Fruit fly (Drosophila melanogaster) whole organism, adult: ENCODE results near the gene Ipp.

Experiments used
- CG11617 ChIP-seq: fragments of 200-800 bp; sonication (Bioruptor generic); optimal IDR thresholded peaks from 2 replicates; lab custom pipeline; 2017; ENCODE audit warnings: mild to moderate bottlenecking, missing biosample characterization, missing genetic modification reagents, missing genetic modification characterization
- CG12768 ChIP-seq: fragments of 200-800 bp; sonication (Bioruptor generic); optimal IDR thresholded peaks from 2 replicates; lab custom pipeline; 2017; ENCODE audit warnings: missing biosample characterization, missing genetic modification characterization, mild to moderate bottlenecking, moderate library complexity, missing genetic modification reagents
- CG14711 ChIP-seq: fragments of 200-800 bp; sonication (Bioruptor generic); optimal IDR thresholded peaks from 2 replicates; lab custom pipeline; 2018; ENCODE audit warnings: missing biosample characterization, mild to moderate bottlenecking, missing genetic modification characterization, moderate library complexity
- CG1620 ChIP-seq: fragments of 200-800 bp; sonication (Bioruptor generic); optimal IDR thresholded peaks from 2 replicates; lab custom pipeline; 2016; ENCODE audit warnings: missing biosample characterization, missing genetic modification characterization
- CG33017 ChIP-seq: fragments of 200-800 bp; sonication (Bioruptor generic); optimal IDR thresholded peaks from 2 replicates; lab custom pipeline; 2018; ENCODE audit warnings: missing biosample characterization, mild to moderate bottlenecking, missing genetic modification characterization, moderate library complexity
- CG5204 ChIP-seq: fragments of 200-800 bp; sonication (Bioruptor generic); optimal IDR thresholded peaks from 2 replicates; lab custom pipeline; 2016; ENCODE audit warnings: missing biosample characterization, missing genetic modification characterization
- CG7045 ChIP-seq: fragments of 200-800 bp; sonication (Bioruptor generic); optimal IDR thresholded peaks from 2 replicates; lab custom pipeline; 2017; ENCODE audit warnings: missing biosample characterization, mild to moderate bottlenecking, missing genetic modification characterization
- CG7101 ChIP-seq: fragments of 200-800 bp; sonication (Bioruptor generic); optimal IDR thresholded peaks from 2 replicates; lab custom pipeline; 2018; ENCODE audit warnings: missing biosample characterization, mild to moderate bottlenecking, missing genetic modification characterization, moderate library complexity
- Clk ChIP-seq: fragments of 200-800 bp; sonication (Bioruptor generic); optimal IDR thresholded peaks from 2 replicates; lab custom pipeline; 2017; ENCODE audit warnings: missing biosample characterization, missing genetic modification characterization
- Crg-1 ChIP-seq: fragments of 200-800 bp; sonication (Bioruptor generic); optimal IDR thresholded peaks from 2 replicates; lab custom pipeline; 2016; ENCODE audit warnings: missing biosample characterization, missing genetic modification characterization
- Hr96 ChIP-seq: fragments of 200-800 bp; sonication (Bioruptor generic); optimal IDR thresholded peaks from 2 replicates; lab custom pipeline; 2016; ENCODE audit warnings: missing biosample characterization, missing genetic modification characterization
- Mnt ChIP-seq: fragments of 200-800 bp; sonication (Bioruptor generic); optimal IDR thresholded peaks from 2 replicates; lab custom pipeline; 2016; ENCODE audit warnings: missing biosample characterization, mild to moderate bottlenecking, missing genetic modification characterization
- bab1 ChIP-seq: fragments of 200-800 bp; sonication (Bioruptor generic); optimal IDR thresholded peaks from 3 replicates; lab custom pipeline; 2019; ENCODE audit warnings: missing biosample characterization, mild to moderate bottlenecking, missing genetic modification characterization, moderate library complexity
- cic ChIP-seq: fragments of 200-800 bp; sonication (Bioruptor generic); optimal IDR thresholded peaks from 2 replicates; lab custom pipeline; 2017; ENCODE audit warnings: missing biosample characterization, mild to moderate bottlenecking, missing genetic modification characterization, moderate library complexity
- cnc ChIP-seq, 2 experiments: fragments of >200 bp; optimal IDR thresholded peaks; 2 replicates each; lab custom pipeline; 2017
- kay ChIP-seq: fragments of 200-800 bp; sonication (Bioruptor generic); peaks from one replicate; lab custom pipeline; 2016; ENCODE audit warnings: missing biosample characterization, missing genetic modification characterization, borderline replicate concordance
- ovo ChIP-seq: fragments of 200-800 bp; sonication (Bioruptor generic); optimal IDR thresholded peaks from 2 replicates; lab custom pipeline; 2016; ENCODE audit warnings: missing biosample characterization, missing genetic modification characterization
- pad ChIP-seq: fragments of 200-800 bp; sonication (Bioruptor generic); optimal IDR thresholded peaks from 3 replicates; lab custom pipeline; 2017; ENCODE audit warnings: missing biosample characterization, missing genetic modification characterization, mild to moderate bottlenecking, moderate library complexity, missing genetic modification reagents
- tj ChIP-seq: fragments of 200-800 bp; sonication (Bioruptor generic); optimal IDR thresholded peaks from 3 replicates; lab custom pipeline; 2017; ENCODE audit warnings: missing biosample characterization, mild to moderate bottlenecking, missing genetic modification characterization, moderate library complexity
- toe ChIP-seq: fragments of 200-800 bp; sonication (Bioruptor generic); optimal IDR thresholded peaks from 2 replicates; lab custom pipeline; 2016; ENCODE audit warnings: missing biosample characterization, missing genetic modification characterization

Gene Ipp

dm6 chr3R:13978078-13978559 lies 19.5 kb downstream of the Ipp start:
- TF ChIP-seq cic (GFP tag; lab: Kevin White, UChicago), result no peak
- TF ChIP-seq toe (GFP tag; lab: Kevin White, UChicago), result no peak
- no peak for TF ChIP-seq CG5204 (GFP tag; lab: Kevin White, UChicago)
- no peak for TF ChIP-seq tj
- TF ChIP-seq Mnt (GFP tag; lab: Kevin White, UChicago), result no peak
- no peak for TF ChIP-seq CG7101 (tag; lab: Kevin White, UChicago)
- TF ChIP-seq CG1620 (GFP tag; lab: Kevin White, UChicago), result no peak
- no peak for TF ChIP-seq Crg-1
- no peak for TF ChIP-seq ovo (GFP tag; lab: Kevin White, UChicago)
- no peak for TF ChIP-seq cnc (optimal IDR thresholded peaks at IDR 0.05; lab: Kevin White, UChicago)
- no peak for TF ChIP-seq pad (GFP tag; lab: Kevin White, UChicago)

dm6 chr3R:13980956-13981355 lies 22.4 kb downstream of the Ipp start:
- no peak for TF ChIP-seq CG7101 (tag; lab: Kevin White, UChicago)

- TF ChIP-seq Mnt (GFP tag; lab: Kevin White, UChicago) (no peak), CG5204 (GFP tag; lab: Kevin White, UChicago) (no peak), kay (GFP tag; lab: Kevin White, UChicago) (no peak), cnc (optimal IDR thresholded peaks at IDR 0.05; lab: Kevin White, UChicago) (no peak), cic (GFP tag; lab: Kevin White, UChicago) (no peak), toe (GFP tag; lab: Kevin White, UChicago) (no peak), CG7045 (no peak), CG1620 (GFP tag; lab: Kevin White, UChicago) (no peak), CG33017 (tag; lab: Kevin White, UChicago) (no peak), tj (no peak), Clk (GFP tag; lab: Kevin White, UChicago) (no peak), CG11617 (GFP tag; lab: Kevin White, UChicago) (no peak), Hr96 (GFP tag; lab: Kevin White, UChicago) (no peak), bab1 (GFP tag; lab: Kevin White, UChicago) (no peak), CG12768 (GFP tag; lab: Kevin White, UChicago) (no peak), pad (GFP tag; lab: Kevin White, UChicago) (no peak), CG14711 (tag; lab: Kevin White, UChicago) (no peak), ovo (GFP tag; lab: Kevin White, UChicago) (no peak), CG7101 (tag; lab: Kevin White, UChicago) (no peak), Crg-1 (no peak)
Observed at dm6 chr3R:13981584-13981983, 23.0 kb downstream of the Ipp start.

dm6 chr3R:13982298-13982846 lies 23.8 kb downstream of the Ipp start:
- TF ChIP-seq Hr96 (GFP tag; lab: Kevin White, UChicago) (no peak), bab1 (GFP tag; lab: Kevin White, UChicago) (no peak), CG7101 (tag; lab: Kevin White, UChicago) (no peak), CG14711 (tag; lab: Kevin White, UChicago) (no peak), ovo (GFP tag; lab: Kevin White, UChicago) (no peak), Clk (GFP tag; lab: Kevin White, UChicago) (no peak), CG33017 (tag; lab: Kevin White, UChicago) (no peak), CG7045 (no peak), pad (GFP tag; lab: Kevin White, UChicago) (no peak), cic (GFP tag; lab: Kevin White, UChicago) (no peak)

- peak; percentile 95 for TF ChIP-seq Hr96 (GFP tag; lab: Kevin White, UChicago)
- peak; percentile 79 for TF ChIP-seq tj
- peak; percentile 95 for TF ChIP-seq CG12768 (GFP tag; lab: Kevin White, UChicago)
- peak; percentile 87 for TF ChIP-seq CG14711 (tag; lab: Kevin White, UChicago)
- peak; percentile 94 for TF ChIP-seq CG11617 (GFP tag; lab: Kevin White, UChicago)
- TF ChIP-seq CG5204 (GFP tag; lab: Kevin White, UChicago), result peak; percentile 91
- peak; percentile 91 for TF ChIP-seq Clk (GFP tag; lab: Kevin White, UChicago)
- no peak for TF ChIP-seq cnc (optimal IDR thresholded peaks at IDR 0.05; lab: Kevin White, UChicago)
- peak; percentile 91 for TF ChIP-seq CG33017 (tag; lab: Kevin White, UChicago)
- TF ChIP-seq bab1 (GFP tag; lab: Kevin White, UChicago), result peak; percentile 93
- TF ChIP-seq Mnt (GFP tag; lab: Kevin White, UChicago), result peak; percentile 87
- TF ChIP-seq cic (GFP tag; lab: Kevin White, UChicago), result peak; percentile 94
- TF ChIP-seq Crg-1, result peak; percentile 73
- TF ChIP-seq pad (GFP tag; lab: Kevin White, UChicago), result peak; percentile 84
- peak; percentile 91 for TF ChIP-seq CG7045
- TF ChIP-seq toe (GFP tag; lab: Kevin White, UChicago), result peak; percentile 91
- TF ChIP-seq kay (GFP tag; lab: Kevin White, UChicago), result no peak
- peak; percentile 19 for TF ChIP-seq ovo (GFP tag; lab: Kevin White, UChicago)
- TF ChIP-seq CG7101 (tag; lab: Kevin White, UChicago), result peak; percentile 92
- peak; percentile 78 for TF ChIP-seq CG1620 (GFP tag; lab: Kevin White, UChicago)
Observed at dm6 chr3R:13983272-13984032, 24.9 kb downstream of the Ipp start.
